Worm (Caenorhabditis elegans) whole organism, L1 larva: Measurements from ENCODE around the gene R04B5.7.

ENCODE experiments used
- dpl-1 ChIP-seq, 3 experiments: fragments of 150-350 bp in 2 of 3; sonication (generic microtip) in 1 of 3; optimal IDR thresholded peaks; 2 replicates each; lab custom pipeline; 2014 to 2017; ENCODE audit warnings: missing biosample characterization in 3 of 3, missing genetic modification characterization in 3 of 3, missing genetic modification reagents in 3 of 3
- nhr-20 ChIP-seq: sonication (generic microtip); optimal IDR thresholded peaks from 2 replicates; lab custom pipeline; 2016; ENCODE audit warnings: mild to moderate bottlenecking, missing genetic modification characterization, missing compliant biosample characterization
- tlp-1 ChIP-seq: fragments of 150-350 bp; optimal IDR thresholded peaks from 2 replicates; lab custom pipeline; 2014; ENCODE audit warnings: missing biosample characterization, missing genetic modification characterization

The R04B5.7 gene

DNA sequence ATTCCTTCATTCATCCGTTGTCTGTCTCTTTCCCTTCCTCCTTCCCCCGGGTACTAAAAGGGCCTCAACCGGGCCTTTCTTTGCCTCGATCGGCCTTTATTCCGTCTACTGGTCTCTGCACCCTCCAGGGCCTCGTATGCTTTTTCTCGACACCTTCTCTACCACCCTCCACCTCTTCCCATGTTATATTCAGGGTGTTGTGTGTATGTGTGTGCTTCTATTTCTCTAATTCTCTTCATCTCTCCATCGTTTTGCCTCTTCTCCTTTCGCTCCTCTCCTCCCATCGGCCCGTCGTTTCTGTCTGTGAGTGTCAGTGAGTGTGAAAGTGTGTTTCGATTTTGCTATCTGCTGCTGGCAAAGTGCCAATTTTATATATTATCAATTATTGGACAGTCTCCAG is 50.5 kb downstream of the R04B5.7 start (continued):
- TF ChIP-seq dpl-1 (GFP tag; optimal IDR thresholded peaks at IDR 0.05; lab: Kevin White, UChicago) = peak; percentile 4 to 30 (median 7)
- TF ChIP-seq tlp-1 (tag; lab: Kevin White, UChicago) = no peak
- TF ChIP-seq nhr-20 (tag; lab: Kevin White, UChicago) = peak; percentile 85
- TF ChIP-seq, all 84 proteins: peak for 37
